Fruit fly (Drosophila melanogaster): ENCODE data around the gene Acp95EF.

The Acp95EF gene

dm6 chr3R:24271071-24271470, 42.3 kb downstream of the Acp95EF start, which contains the start of gene jar (continued):
- TF ChIP-seq fd64A (GFP tag; optimal IDR thresholded peaks at IDR 0.05): peak; percentile 1
- no peak for TF ChIP-seq jing (GFP tag; optimal IDR thresholded peaks at IDR 0.05)
- no peak for TF ChIP-seq gcm2 (GFP tag; optimal IDR thresholded peaks at IDR 0.05)
- no peak for TF ChIP-seq fd96Cb (tag; optimal IDR thresholded peaks at IDR 0.05)
- peak; percentile 32; the same call in 1 of the 2 replicates for TF ChIP-seq CG9932 (GFP tag; IDR thresholded peaks at IDR 0.05)
- peak; percentile 22 for TF ChIP-seq scrt (GFP tag; optimal IDR thresholded peaks at IDR 0.05)
- TF ChIP-seq cad (GFP tag; optimal IDR thresholded peaks at IDR 0.05): peak; percentile 23
- no peak for TF ChIP-seq dmrt11E (tag; optimal IDR thresholded peaks at IDR 0.05)
- peak; percentile 69 for TF ChIP-seq B-H2 (GFP tag; optimal IDR thresholded peaks at IDR 0.05)
- peak; percentile 93 for TF ChIP-seq CG34224 (GFP tag; IDR thresholded peaks at IDR 0.05; ENCODE audit: partially characterized antibody)
- peak; percentile 46 for TF ChIP-seq PHDP (tag; optimal IDR thresholded peaks at IDR 0.05)
- TF ChIP-seq CG12659 (GFP tag; optimal IDR thresholded peaks at IDR 0.05): peak; percentile 66
- TF ChIP-seq Fer1 (GFP tag; optimal IDR thresholded peaks at IDR 0.05): peak; percentile 72
- TF ChIP-seq CG7745 (tag; optimal IDR thresholded peaks at IDR 0.05): peak; percentile 11
- TF ChIP-seq NC2α (GFP tag; optimal IDR thresholded peaks at IDR 0.05): peak; percentile 24
- peak; percentile 66 for TF ChIP-seq Lhr (GFP tag; optimal IDR thresholded peaks at IDR 0.05)
- TF ChIP-seq Dek (tag; optimal IDR thresholded peaks at IDR 0.05): peak; percentile 25
- TF ChIP-seq CG17802 (tag; optimal IDR thresholded peaks at IDR 0.05): no peak
- peak; percentile 31 for TF ChIP-seq nau (GFP tag; optimal IDR thresholded peaks at IDR 0.05)
- peak; percentile 17 for TF ChIP-seq CG11504 (tag; optimal IDR thresholded peaks at IDR 0.05)
- TF ChIP-seq gfzf (GFP tag; optimal IDR thresholded peaks at IDR 0.05): peak; percentile 65
- peak; percentile 67 for TF ChIP-seq sens-2 (GFP tag; IDR thresholded peaks at IDR 0.05)
- peak; percentile 45; the same call in 1 of the 2 replicates for TF ChIP-seq MBD-R2 (GFP tag; IDR thresholded peaks at IDR 0.05)
- TF ChIP-seq CG13894 (tag; optimal IDR thresholded peaks at IDR 0.05): peak; percentile 77
- peak; percentile 11 for TF ChIP-seq CG30020 (tag; optimal IDR thresholded peaks at IDR 0.05)
- peak; percentile 28 for TF ChIP-seq pb (GFP tag; optimal IDR thresholded peaks at IDR 0.05)
- TF ChIP-seq Pdp1 (GFP tag; optimal IDR thresholded peaks at IDR 0.05): peak in 1 of 2 experiments; percentile 12
- TF ChIP-seq CG7963 (GFP tag; IDR thresholded peaks at IDR 0.05; ENCODE audit: partially characterized antibody): peak; percentile 46; the same call in 1 of the 3 replicates
- TF ChIP-seq CG5953 (GFP tag; IDR thresholded peaks at IDR 0.05): peak; percentile 66; the same call in 1 of the 2 replicates
- TF ChIP-seq CG7839 (tag; optimal IDR thresholded peaks at IDR 0.05): peak; percentile 25
- no peak for TF ChIP-seq CG9609 (GFP tag; optimal IDR thresholded peaks at IDR 0.05)
- TF ChIP-seq ato (GFP tag; IDR thresholded peaks at IDR 0.05; ENCODE audit: partially characterized antibody): peak; percentile 88
- TF ChIP-seq grn (GFP tag; optimal IDR thresholded peaks at IDR 0.05): peak; percentile 71
- TF ChIP-seq hbn (GFP tag; IDR thresholded peaks at IDR 0.05; ENCODE audit: partially characterized antibody): peak; percentile 94
- peak; percentile 95 for TF ChIP-seq amos (GFP tag; IDR thresholded peaks at IDR 0.05; ENCODE audit: partially characterized antibody)
- TF ChIP-seq CHES-1-like (GFP tag; optimal IDR thresholded peaks at IDR 0.05): peak; percentile 66
- TF ChIP-seq Ptx1 (GFP tag; IDR thresholded peaks at IDR 0.05): 0 out of 2 replicates have a peak, but pooled peaks have one; percentile 17
- peak; percentile 3 for TF ChIP-seq CG8290 (GFP tag; optimal IDR thresholded peaks at IDR 0.05)
- peak in 1 of 2 experiments; percentile 80 for TF ChIP-seq CG8290 (tag; optimal IDR thresholded peaks at IDR 0.05)
- no peak for TF ChIP-seq luna (GFP tag; optimal IDR thresholded peaks at IDR 0.05)
- peak; percentile 49; the same call in 1 of the 2 replicates for TF ChIP-seq CG32532 (GFP tag; IDR thresholded peaks at IDR 0.05)
- 0 out of 3 replicates have a peak, but pooled peaks have one; percentile 41 for TF ChIP-seq sr (GFP tag; IDR thresholded peaks at IDR 0.05)
- TF ChIP-seq lilli (GFP tag; optimal IDR thresholded peaks at IDR 0.05): peak; percentile 12
- no peak for TF ChIP-seq Hsf (GFP tag; optimal IDR thresholded peaks at IDR 0.05)
- peak; percentile 99 for TF ChIP-seq CG4360 (GFP tag; IDR thresholded peaks at IDR 0.05)
- TF ChIP-seq CG6813 (GFP tag; optimal IDR thresholded peaks at IDR 0.05): peak; percentile 7
- TF ChIP-seq al (GFP tag; IDR thresholded peaks at IDR 0.05): no peak
- peak; percentile 43 for TF ChIP-seq sqz (GFP tag; optimal IDR thresholded peaks at IDR 0.05)
- TF ChIP-seq gem (tag; optimal IDR thresholded peaks at IDR 0.05): no peak

Data from whole organism, embryonic.